Worm (Caenorhabditis elegans) whole organism, L4 larva: Measurements from ENCODE around the gene pap-1.
A peak's percentile ranks its signal among the peaks of the same experiment; 100 is the strongest.

ENCODE experiments used
- D1046.2 ChIP-seq: fragments of 200-800 bp; sonication (Bioruptor generic); IDR thresholded peaks from 2 replicates; pipeline ENCODE4 v1.3.6; 2022; ENCODE audit warnings: missing genetic modification characterization, missing compliant biosample characterization
- F26F4.8 ChIP-seq: fragments of 200-800 bp; sonication (Bioruptor generic); conservative IDR thresholded peaks from 2 replicates; pipeline ENCODE4 v1.3.6; 2022; ENCODE audit warnings: missing genetic modification characterization, missing compliant biosample characterization
- F37D6.2 ChIP-seq: sonication (generic microtip); optimal IDR thresholded peaks from 2 replicates; lab custom pipeline; 2016; ENCODE audit warnings: mild to moderate bottlenecking, missing genetic modification characterization, missing compliant biosample characterization
- F44E2.7 ChIP-seq: fragments of 200-800 bp; sonication (Bioruptor generic); IDR thresholded peaks from 2 replicates; pipeline ENCODE4 v2.1.2; 2022; ENCODE audit warnings: missing genetic modification characterization, missing compliant biosample characterization
- R02D3.7 ChIP-seq: fragments of 150-350 bp; sonication (generic microtip); optimal IDR thresholded peaks from 3 replicates; lab custom pipeline; 2014; ENCODE audit warnings: missing biosample characterization, missing genetic modification characterization
- T26A8.4 ChIP-seq: fragments of 200-800 bp; sonication (Bioruptor generic); IDR thresholded peaks from 2 replicates; pipeline ENCODE4 v1.3.6; 2022; ENCODE audit warnings: missing genetic modification characterization, missing compliant biosample characterization
- Y48G9A.11 ChIP-seq: fragments of 200-800 bp; sonication (Bioruptor generic); IDR thresholded peaks from 2 replicates; pipeline ENCODE4 v1.3.6; 2022; ENCODE audit warnings: missing genetic modification reagents, missing genetic modification characterization, missing compliant biosample characterization
- ama-1 ChIP-seq: fragments of 150-350 bp; optimal IDR thresholded peaks from 2 replicates; lab custom pipeline; 2014; ENCODE audit warnings: inconsistent platforms, mixed read lengths
- arid-1 ChIP-seq: fragments of 200-800 bp; sonication (Bioruptor generic); conservative IDR thresholded peaks from 2 replicates; pipeline ENCODE4 v1.3.6; 2022; ENCODE audit warnings: missing genetic modification reagents, missing genetic modification characterization, missing compliant biosample characterization
- ceh-20 ChIP-seq: fragments of 200-800 bp; sonication (Bioruptor generic); IDR thresholded peaks from 2 replicates; pipeline ENCODE4 v1.3.6; 2022; ENCODE audit warnings: missing genetic modification reagents, missing genetic modification characterization, missing compliant biosample characterization
- ceh-28 ChIP-seq: fragments of 150-350 bp; optimal IDR thresholded peaks from 2 replicates; lab custom pipeline; 2014; ENCODE audit warnings: missing biosample characterization, missing genetic modification reagents, missing genetic modification characterization
- ceh-82 ChIP-seq: sonication (generic microtip); optimal IDR thresholded peaks from 2 replicates; lab custom pipeline; 2017; ENCODE audit warnings: missing biosample characterization, missing genetic modification characterization
- daf-16 ChIP-seq, 3 experiments: sonication (generic microtip); optimal IDR thresholded peaks; 2 replicates each; lab custom pipeline; 2016 to 2017; ENCODE audit warnings: missing genetic modification characterization in 3 of 3, missing genetic modification reagents in 3 of 3, mild to moderate bottlenecking in 2 of 3, missing compliant biosample characterization in 2 of 3, missing biosample characterization in 1 of 3, moderate library complexity in 1 of 3
- daf-8 ChIP-seq: fragments of 200-800 bp; sonication (Bioruptor generic); IDR thresholded peaks from 2 replicates; pipeline ENCODE4 v1.3.6; 2022; ENCODE audit warnings: missing genetic modification characterization, missing compliant biosample characterization
- hlh-30 ChIP-seq: sonication (generic microtip); optimal IDR thresholded peaks from 2 replicates; lab custom pipeline; 2017; ENCODE audit warnings: antibody characterized with exemption, mild to moderate bottlenecking, missing genetic modification characterization, missing compliant biosample characterization; ENCODE audit not compliant: insufficient read depth
- hmg-1.1 ChIP-seq: fragments of 200-800 bp; sonication (Bioruptor generic); IDR thresholded peaks from 2 replicates; pipeline ENCODE4 v1.3.6; 2022; ENCODE audit warnings: missing genetic modification reagents, missing genetic modification characterization, missing compliant biosample characterization
- lim-7 ChIP-seq: fragments of 200-800 bp; sonication (Bioruptor generic); IDR thresholded peaks from 2 replicates; pipeline ENCODE4 v1.3.6; 2022; ENCODE audit warnings: missing genetic modification characterization, missing compliant biosample characterization
- lin-13 ChIP-seq: fragments of 150-350 bp; optimal IDR thresholded peaks from 2 replicates; lab custom pipeline; 2014; ENCODE audit warnings: missing biosample characterization, missing genetic modification reagents, missing genetic modification characterization
- lin-38 ChIP-seq: fragments of 200-800 bp; sonication (Bioruptor generic); IDR thresholded peaks from 2 replicates; pipeline ENCODE4 v1.3.6; 2022; ENCODE audit warnings: missing genetic modification reagents, missing genetic modification characterization, missing compliant biosample characterization
- lin-39 ChIP-seq: fragments of 150-350 bp; optimal IDR thresholded peaks from 2 replicates; lab custom pipeline; 2014; ENCODE audit warnings: missing biosample characterization, missing genetic modification reagents, missing genetic modification characterization
- lir-3 ChIP-seq: sonication (generic microtip); optimal IDR thresholded peaks from 2 replicates; lab custom pipeline; 2016; ENCODE audit warnings: mild to moderate bottlenecking, missing genetic modification characterization, missing compliant biosample characterization
- madf-9 ChIP-seq: fragments of 200-800 bp; sonication (Bioruptor generic); conservative IDR thresholded peaks from 2 replicates; pipeline ENCODE4 v1.3.6; 2022; ENCODE audit warnings: missing genetic modification reagents, missing genetic modification characterization, missing compliant biosample characterization
- mep-1 ChIP-seq: fragments of 150-350 bp; sonication (generic microtip); optimal IDR thresholded peaks from 3 replicates; lab custom pipeline; 2014; ENCODE audit warnings: missing biosample characterization, missing genetic modification characterization
- mes-2 ChIP-seq: sonication (generic microtip); optimal IDR thresholded peaks from 2 replicates; lab custom pipeline; 2016; ENCODE audit warnings: missing genotype, mild to moderate bottlenecking, missing genetic modification characterization, missing compliant biosample characterization; ENCODE audit not compliant: poor library complexity, severe bottlenecking
- mxl-2 ChIP-seq: fragments of 200-800 bp; sonication (Bioruptor generic); conservative IDR thresholded peaks from 2 replicates; pipeline ENCODE4 v1.3.6; 2022; ENCODE audit warnings: missing genetic modification reagents, missing genetic modification characterization, missing compliant biosample characterization
- nhr-102 ChIP-seq: sonication (generic microtip); optimal IDR thresholded peaks from 2 replicates; lab custom pipeline; 2016; ENCODE audit warnings: mild to moderate bottlenecking, missing genetic modification characterization, moderate library complexity, missing compliant biosample characterization
- nhr-25 ChIP-seq: sonication (generic microtip); optimal IDR thresholded peaks from 2 replicates; lab custom pipeline; 2017; ENCODE audit warnings: missing genetic modification characterization, mild to moderate bottlenecking, missing compliant biosample characterization, antibody characterized with exemption, moderate library complexity, borderline replicate concordance; ENCODE audit not compliant: insufficient read depth
- nhr-28 ChIP-seq: fragments of 150-350 bp; optimal IDR thresholded peaks from 2 replicates; lab custom pipeline; 2014; ENCODE audit warnings: missing biosample characterization, missing genetic modification characterization
- nhr-41 ChIP-seq: fragments of 200-800 bp; sonication (Bioruptor generic); IDR thresholded peaks from 2 replicates; pipeline ENCODE4 v1.3.6; 2022; ENCODE audit warnings: missing genetic modification reagents, missing genetic modification characterization, missing compliant biosample characterization
- nhr-42 ChIP-seq: fragments of 200-800 bp; sonication (Bioruptor generic); IDR thresholded peaks from 2 replicates; pipeline ENCODE4 v1.3.6; 2022; ENCODE audit warnings: missing genetic modification characterization, missing compliant biosample characterization
- nhr-6 ChIP-seq: fragments of 150-350 bp; optimal IDR thresholded peaks from 2 replicates; lab custom pipeline; 2014; ENCODE audit warnings: missing biosample characterization, missing genetic modification characterization
- php-3 ChIP-seq: fragments of 200-800 bp; sonication (Bioruptor generic); IDR thresholded peaks from 2 replicates; pipeline ENCODE4 v1.3.6; 2022; ENCODE audit warnings: missing genetic modification reagents, missing genetic modification characterization, missing compliant biosample characterization
- rbr-2 ChIP-seq: sonication (generic microtip); optimal IDR thresholded peaks from 2 replicates; lab custom pipeline; 2016; ENCODE audit warnings: missing genotype, missing genetic modification characterization, missing compliant biosample characterization
- saeg-2 ChIP-seq: fragments of 200-800 bp; sonication (Bioruptor generic); IDR thresholded peaks from 2 replicates; pipeline ENCODE4 v1.3.6; 2022; ENCODE audit warnings: missing genetic modification reagents, missing genetic modification characterization, missing compliant biosample characterization
- sdz-12 ChIP-seq: fragments of 200-800 bp; sonication (Bioruptor generic); optimal IDR thresholded peaks from 2 replicates; lab custom pipeline; 2018; ENCODE audit warnings: mild to moderate bottlenecking, missing genetic modification characterization, missing compliant biosample characterization
- tag-97 ChIP-seq: fragments of 200-800 bp; sonication (Bioruptor generic); IDR thresholded peaks from 2 replicates; pipeline ENCODE4 v1.3.6; 2022; ENCODE audit warnings: missing genetic modification characterization, missing compliant biosample characterization
- unc-130 ChIP-seq: sonication (generic microtip); optimal IDR thresholded peaks from 2 replicates; lab custom pipeline; 2016; ENCODE audit warnings: missing genetic modification reagents, missing genetic modification characterization, missing compliant biosample characterization
- unc-62 ChIP-seq, 3 experiments: fragments of 150-350 bp in 1 of 3; sonication (generic microtip); optimal IDR thresholded peaks in 2 of 3; peaks in 1 of 3; 1 replicate in 1 of 3; 2 replicates in 2 of 3; lab custom pipeline; 2014 to 2017; ENCODE audit warnings: missing biosample characterization in 3 of 3, missing genetic modification characterization in 3 of 3, missing genetic modification reagents in 3 of 3, missing genotype in 1 of 3
- zag-1 ChIP-seq: fragments of 150-350 bp; optimal IDR thresholded peaks from 2 replicates; lab custom pipeline; 2014; ENCODE audit warnings: missing biosample characterization, missing genetic modification characterization
- zfp-2 ChIP-seq: sonication (generic microtip); optimal IDR thresholded peaks from 2 replicates; lab custom pipeline; 2016; ENCODE audit warnings: mild to moderate bottlenecking, missing genetic modification characterization, missing compliant biosample characterization
- zip-2 ChIP-seq: fragments of 150-350 bp; optimal IDR thresholded peaks from 2 replicates; lab custom pipeline; 2014; ENCODE audit warnings: missing biosample characterization, missing genetic modification characterization
- ztf-11 ChIP-seq: fragments of 150-350 bp; optimal IDR thresholded peaks from 2 replicates; lab custom pipeline; 2014; ENCODE audit warnings: missing biosample characterization, missing genetic modification characterization

The pap-1 gene

ce11 chrV:10466607-10467092 is 24.9 kb downstream of the pap-1 start (continued):
- TF ChIP-seq tag-97, result no peak
- peak; percentile 59 for TF ChIP-seq lin-38 (GFP tag; lab: Robert Waterston, UW)
- no peak for TF ChIP-seq lir-3
- no peak for TF ChIP-seq ceh-82 (tag; lab: Kevin White, UChicago)
- no peak for TF ChIP-seq D1046.2 (GFP tag; lab: Robert Waterston, UW)
- peak; percentile 50 for TF ChIP-seq php-3 (GFP tag; lab: Robert Waterston, UW)
- TF ChIP-seq lin-39, result no peak
- peak; percentile 52 for TF ChIP-seq zip-2 (tag; lab: Kevin White, UChicago)
- peak; percentile 96 for TF ChIP-seq mep-1 (tag; lab: Kevin White, UChicago)
- TF ChIP-seq mxl-2 (GFP tag; lab: Robert Waterston, UW), result peak; percentile 73
- no peak for TF ChIP-seq lim-7
- peak; percentile 86 for TF ChIP-seq nhr-25
- TF ChIP-seq unc-130, result no peak
- TF ChIP-seq mes-2 (tag; lab: Kevin White, UChicago), result peak; percentile 81
- TF ChIP-seq nhr-42, result peak; percentile 52; the same call in 1 of the 2 replicates
- TF ChIP-seq daf-16 (GFP tag; optimal IDR thresholded peaks at IDR 0.05; lab: Kevin White, UChicago), result peak in 1 of 2 experiments; percentile 5
- TF ChIP-seq daf-16 (tag; optimal IDR thresholded peaks at IDR 0.05; lab: Kevin White, UChicago), result peak; percentile 69
- no peak for TF ChIP-seq ztf-11 (tag; lab: Kevin White, UChicago)
- TF ChIP-seq nhr-6 (tag; lab: Kevin White, UChicago), result peak; percentile 96
- peak; percentile 46 for TF ChIP-seq ceh-28 (tag; lab: Kevin White, UChicago)
- TF ChIP-seq nhr-28, result peak; percentile 96
- no peak for TF ChIP-seq F26F4.8 (GFP tag; lab: Robert Waterston, UW)
- TF ChIP-seq Y48G9A.11 (GFP tag; lab: Robert Waterston, UW), result no peak
- no peak for TF ChIP-seq sdz-12 (GFP tag; lab: Kevin White, UChicago)
- peak; percentile 90 for TF ChIP-seq lin-13 (GFP tag; lab: Kevin White, UChicago)
- TF ChIP-seq saeg-2 (GFP tag; lab: Robert Waterston, UW), result peak; percentile 55; the same call in 1 of the 2 replicates
- no peak for TF ChIP-seq zag-1 (tag; lab: Kevin White, UChicago)
- peak; percentile 88 for TF ChIP-seq ceh-20
- TF ChIP-seq ama-1 (lab: Kevin White, UChicago), result peak; percentile 68
- TF ChIP-seq T26A8.4 (GFP tag; lab: Robert Waterston, UW), result peak; percentile 84
- peak; percentile 91 for TF ChIP-seq rbr-2 (tag; lab: Kevin White, UChicago)
- TF ChIP-seq nhr-41 (GFP tag; lab: Robert Waterston, UW), result 0 out of 2 replicates have a peak, but pooled peaks have one; percentile 34
- peak in 1 of 2 experiments; percentile 99 for TF ChIP-seq unc-62 (GFP tag; optimal IDR thresholded peaks at IDR 0.05 in 1 of 2; lab: Kevin White, UChicago)
- TF ChIP-seq unc-62 (tag; optimal IDR thresholded peaks at IDR 0.05; lab: Kevin White, UChicago), result no peak
- TF ChIP-seq F37D6.2 (tag; lab: Kevin White, UChicago), result peak; percentile 79
- TF ChIP-seq R02D3.7 (tag; lab: Kevin White, UChicago), result no peak
- TF ChIP-seq hmg-1.1 (GFP tag; lab: Robert Waterston, UW), result peak; percentile 83
- TF ChIP-seq daf-8 (GFP tag; lab: Robert Waterston, UW), result no peak
- peak; percentile 82 for TF ChIP-seq arid-1

- no peak for TF ChIP-seq daf-16 (GFP tag; optimal IDR thresholded peaks at IDR 0.05; lab: Kevin White, UChicago)
- TF ChIP-seq daf-16 (tag; optimal IDR thresholded peaks at IDR 0.05; lab: Kevin White, UChicago), result peak; percentile 15
- no peak for TF ChIP-seq madf-9 (GFP tag; lab: Robert Waterston, UW)
- TF ChIP-seq nhr-102 (tag; lab: Kevin White, UChicago), result no peak
- TF ChIP-seq mes-2 (tag; lab: Kevin White, UChicago), result peak; percentile 2
- peak; percentile 58 for TF ChIP-seq ama-1 (lab: Kevin White, UChicago)
- no peak for TF ChIP-seq Y48G9A.11 (GFP tag; lab: Robert Waterston, UW)
- peak; percentile 71 for TF ChIP-seq hlh-30 (tag; lab: Kevin White, UChicago)
- TF ChIP-seq F44E2.7 (GFP tag; lab: Robert Waterston, UW), result no peak
- no peak for TF ChIP-seq unc-62 (GFP tag; optimal IDR thresholded peaks at IDR 0.05 in 1 of 2; lab: Kevin White, UChicago)
- TF ChIP-seq unc-62 (tag; optimal IDR thresholded peaks at IDR 0.05; lab: Kevin White, UChicago), result no peak
- TF ChIP-seq zfp-2 (tag; lab: Kevin White, UChicago), result no peak
- TF ChIP-seq tag-97, result no peak
Observed at ce11 chrV:10467104-10467503, 25.3 kb downstream of the pap-1 start.
